Fruit fly (Drosophila melanogaster) whole organism, embryonic: ENCODE measurements around the gene CG13603.

Experiments used
- CG10147 ChIP-seq: fragments of 200-800 bp; sonication (Bioruptor generic); optimal IDR thresholded peaks from 2 replicates; lab custom pipeline; 2019; ENCODE audit warnings: missing biosample characterization, mild to moderate bottlenecking, missing genetic modification characterization, moderate library complexity
- CG10366 ChIP-seq: fragments of 200-800 bp; sonication (Bioruptor generic); IDR thresholded peaks from 2 replicates; pipeline ENCODE4 v1.3.6; 2022; ENCODE audit warnings: missing biosample characterization, missing genetic modification characterization
- CG10565 ChIP-seq: fragments of 200-800 bp; sonication (Bioruptor generic); optimal IDR thresholded peaks from 3 replicates; lab custom pipeline; 2016; ENCODE audit warnings: missing biosample characterization, mild to moderate bottlenecking, missing genetic modification characterization
- CG12104 ChIP-seq: fragments of 200-800 bp; sonication (Bioruptor generic); optimal IDR thresholded peaks from 3 replicates; lab custom pipeline; 2016; ENCODE audit warnings: missing biosample characterization, missing genetic modification characterization
- CG12236 ChIP-seq: fragments of 200-800 bp; sonication (Bioruptor generic); optimal IDR thresholded peaks from 2 replicates; lab custom pipeline; 2016; ENCODE audit warnings: missing biosample characterization, missing genetic modification characterization
- CG1233 ChIP-seq: fragments of 200-800 bp; sonication (Bioruptor generic); optimal IDR thresholded peaks from 4 replicates; lab custom pipeline; 2018; ENCODE audit warnings: missing biosample characterization, mild to moderate bottlenecking, missing genetic modification characterization
- CG12744 ChIP-seq: fragments of 200-800 bp; sonication (Bioruptor generic); optimal IDR thresholded peaks from 2 replicates; lab custom pipeline; 2016; ENCODE audit warnings: missing biosample characterization, missing genetic modification characterization
- CG13287 ChIP-seq: fragments of 200-800 bp; sonication (Bioruptor generic); IDR thresholded peaks from 2 replicates; pipeline ENCODE4 v1.3.6; 2022; ENCODE audit warnings: missing biosample characterization, missing genetic modification characterization; ENCODE audit not compliant: partially characterized antibody
- CG13624 ChIP-seq: fragments of 200-800 bp; sonication (Bioruptor generic); optimal IDR thresholded peaks from 2 replicates; lab custom pipeline; 2016; ENCODE audit warnings: missing biosample characterization, missing genetic modification characterization
- CG14014 ChIP-seq: fragments of 200-800 bp; sonication (Bioruptor generic); IDR thresholded peaks from 2 replicates; pipeline ENCODE4 v1.3.6; 2022; ENCODE audit warnings: missing biosample characterization, missing genetic modification characterization
- CG14667 ChIP-seq: fragments of 200-800 bp; sonication (Bioruptor generic); IDR thresholded peaks from 2 replicates; pipeline ENCODE4 v1.3.6; 2022; ENCODE audit warnings: missing biosample characterization, missing genetic modification characterization
- CG16779 ChIP-seq: fragments of 200-800 bp; sonication (Bioruptor generic); IDR thresholded peaks from 2 replicates; pipeline ENCODE4 v1.3.6; 2022; ENCODE audit warnings: missing biosample characterization, missing genetic modification characterization
- CG1832 ChIP-seq: fragments of 200-800 bp; sonication (Bioruptor generic); optimal IDR thresholded peaks from 2 replicates; lab custom pipeline; 2017; ENCODE audit warnings: missing biosample characterization, mild to moderate bottlenecking, missing genetic modification characterization, inconsistent platforms
- CG18619 ChIP-seq: fragments of 200-800 bp; sonication (Bioruptor generic); optimal IDR thresholded peaks from 3 replicates; lab custom pipeline; 2017; ENCODE audit warnings: missing biosample characterization, mild to moderate bottlenecking, missing genetic modification characterization
- CG2120 ChIP-seq: fragments of 200-800 bp; sonication (Bioruptor generic); optimal IDR thresholded peaks from 3 replicates; lab custom pipeline; 2016; ENCODE audit warnings: missing biosample characterization, missing genetic modification characterization
- CG33213 ChIP-seq: fragments of 200-800 bp; sonication (Bioruptor generic); optimal IDR thresholded peaks from 3 replicates; lab custom pipeline; 2016; ENCODE audit warnings: missing biosample characterization, missing genetic modification characterization
- CG4730 ChIP-seq: fragments of 200-800 bp; sonication (Bioruptor generic); IDR thresholded peaks from 2 replicates; pipeline ENCODE4 v1.3.6; 2022; ENCODE audit warnings: missing biosample characterization, missing genetic modification characterization
- CG4820 ChIP-seq: fragments of 200-800 bp; sonication (Bioruptor generic); optimal IDR thresholded peaks from 3 replicates; lab custom pipeline; 2016; ENCODE audit warnings: missing biosample characterization, missing genetic modification characterization
- CG4854 ChIP-seq: fragments of 200-800 bp; sonication (Bioruptor generic); optimal IDR thresholded peaks from 2 replicates; lab custom pipeline; 2016; ENCODE audit warnings: missing biosample characterization, missing genetic modification characterization, inconsistent platforms
- E2f1 ChIP-seq: fragments of 200-800 bp; sonication (Bioruptor generic); IDR thresholded peaks from 2 replicates; pipeline ENCODE4 v1.3.6; 2022; ENCODE audit warnings: missing biosample characterization, missing genetic modification characterization
- GATAe ChIP-seq: fragments of 200-800 bp; sonication (Bioruptor generic); conservative IDR thresholded peaks from 2 replicates; pipeline ENCODE4 v1.3.6; 2022; ENCODE audit warnings: missing biosample characterization, missing genetic modification characterization
- Gsc ChIP-seq: fragments of 200-800 bp; sonication (Bioruptor generic); IDR thresholded peaks from 2 replicates; pipeline ENCODE4 v1.3.6; 2022; ENCODE audit warnings: missing biosample characterization, missing genetic modification characterization
- HLH54F ChIP-seq: fragments of 200-800 bp; sonication (Bioruptor generic); optimal IDR thresholded peaks from 3 replicates; lab custom pipeline; 2016; ENCODE audit warnings: missing biosample characterization, missing genetic modification characterization
- Hmx ChIP-seq: fragments of 200-800 bp; sonication (Bioruptor generic); optimal IDR thresholded peaks from 2 replicates; lab custom pipeline; 2016; ENCODE audit warnings: missing biosample characterization, missing genetic modification characterization
- Mad ChIP-seq: fragments of 200-800 bp; sonication (Bioruptor generic); optimal IDR thresholded peaks from 2 replicates; lab custom pipeline; 2016; ENCODE audit warnings: missing biosample characterization, missing genetic modification characterization
- NfI ChIP-seq: fragments of 200-800 bp; sonication (Bioruptor generic); optimal IDR thresholded peaks from 3 replicates; lab custom pipeline; 2018; ENCODE audit warnings: missing biosample characterization, mild to moderate bottlenecking, missing genetic modification characterization, moderate library complexity
- Oli ChIP-seq: fragments of 200-800 bp; sonication (Bioruptor generic); optimal IDR thresholded peaks from 2 replicates; lab custom pipeline; 2018; ENCODE audit warnings: missing biosample characterization, mild to moderate bottlenecking, missing genetic modification characterization, moderate library complexity
- PHDP ChIP-seq: fragments of 200-800 bp; sonication (Bioruptor generic); optimal IDR thresholded peaks from 3 replicates; lab custom pipeline; 2018; ENCODE audit warnings: missing biosample characterization, mild to moderate bottlenecking, missing genetic modification characterization, moderate library complexity
- Rfx ChIP-seq: fragments of 200-800 bp; sonication (Bioruptor generic); IDR thresholded peaks from 2 replicates; pipeline ENCODE4 v1.3.6; 2022; ENCODE audit warnings: missing biosample characterization, missing genetic modification characterization
- Tbp ChIP-seq: fragments of >200 bp; optimal IDR thresholded peaks from 2 replicates; lab custom pipeline; 2018; ENCODE audit warnings: missing biosample characterization, missing genetic modification characterization
- al ChIP-seq: fragments of 200-800 bp; sonication (Bioruptor generic); IDR thresholded peaks from 2 replicates; pipeline ENCODE4 v1.3.6; 2022; ENCODE audit warnings: missing biosample characterization, missing genetic modification characterization
- caup ChIP-seq: fragments of 200-800 bp; sonication (Bioruptor generic); optimal IDR thresholded peaks from 3 replicates; lab custom pipeline; 2017; ENCODE audit warnings: missing biosample characterization, mild to moderate bottlenecking, missing genetic modification characterization, moderate library complexity; ENCODE audit not compliant: severe bottlenecking
- dm ChIP-seq: fragments of 200-800 bp; sonication (Bioruptor generic); optimal IDR thresholded peaks from 3 replicates; lab custom pipeline; 2016; ENCODE audit warnings: missing biosample characterization, missing genetic modification characterization
- emc ChIP-seq: fragments of 200-800 bp; sonication (Bioruptor generic); optimal IDR thresholded peaks from 2 replicates; lab custom pipeline; 2016; ENCODE audit warnings: missing biosample characterization, missing genetic modification characterization
- eve ChIP-seq, 2 experiments: fragments of >200 bp; optimal IDR thresholded peaks; 2 replicates each; lab custom pipeline; 2017; ENCODE audit warnings: missing biosample characterization in 2 of 2, missing genetic modification characterization in 2 of 2
- fd102C ChIP-seq: fragments of 200-800 bp; sonication (Bioruptor generic); optimal IDR thresholded peaks from 2 replicates; lab custom pipeline; 2018; ENCODE audit warnings: missing biosample characterization, mild to moderate bottlenecking, missing genetic modification characterization, moderate library complexity
- ftz-f1 ChIP-seq: fragments of 200-800 bp; sonication (Bioruptor generic); optimal IDR thresholded peaks from 2 replicates; lab custom pipeline; 2016; ENCODE audit warnings: missing biosample characterization, missing genetic modification characterization
- gem ChIP-seq: fragments of 200-800 bp; sonication (Bioruptor generic); optimal IDR thresholded peaks from 2 replicates; lab custom pipeline; 2019; ENCODE audit warnings: missing biosample characterization, mild to moderate bottlenecking, missing genetic modification characterization, moderate library complexity
- jumu ChIP-seq: fragments of 200-800 bp; sonication (Bioruptor generic); optimal IDR thresholded peaks from 3 replicates; lab custom pipeline; 2016; ENCODE audit warnings: missing biosample characterization, missing genetic modification characterization
- kni ChIP-seq: fragments of 200-800 bp; sonication (Bioruptor generic); optimal IDR thresholded peaks from 3 replicates; lab custom pipeline; 2017; ENCODE audit warnings: mild to moderate bottlenecking, missing biosample characterization, missing genetic modification reagents, missing genetic modification characterization
- nerfin-1 ChIP-seq: fragments of 200-800 bp; sonication (Bioruptor generic); optimal IDR thresholded peaks from 3 replicates; lab custom pipeline; 2019; ENCODE audit warnings: missing biosample characterization, mild to moderate bottlenecking, missing genetic modification characterization, moderate library complexity
- p53 ChIP-seq: fragments of 200-800 bp; sonication (Bioruptor generic); optimal IDR thresholded peaks from 2 replicates; lab custom pipeline; 2016; ENCODE audit warnings: missing biosample characterization, missing genetic modification characterization
- pho ChIP-seq: fragments of 200-800 bp; sonication (Bioruptor generic); optimal IDR thresholded peaks from 2 replicates; lab custom pipeline; 2016; ENCODE audit warnings: missing biosample characterization, missing genetic modification characterization
- pnt ChIP-seq: fragments of 200-800 bp; sonication (Bioruptor generic); optimal IDR thresholded peaks from 3 replicates; lab custom pipeline; 2016; ENCODE audit warnings: missing biosample characterization, missing genetic modification characterization
- ranshi ChIP-seq: fragments of 200-800 bp; sonication (Bioruptor generic); IDR thresholded peaks from 2 replicates; pipeline ENCODE4 v1.3.6; 2022; ENCODE audit warnings: missing biosample characterization, missing genetic modification characterization
- schlank ChIP-seq: fragments of 200-800 bp; sonication (Bioruptor generic); optimal IDR thresholded peaks from 2 replicates; lab custom pipeline; 2018; ENCODE audit warnings: missing biosample characterization, mild to moderate bottlenecking, missing genetic modification characterization
- sob ChIP-seq: fragments of 200-800 bp; sonication (Bioruptor generic); IDR thresholded peaks from 2 replicates; pipeline ENCODE4 v1.3.6; 2022; ENCODE audit warnings: missing biosample characterization, missing genetic modification characterization
- tll ChIP-seq, 2 experiments: fragments of 200-800 bp in 1 of 2; fragments of >200 bp in 1 of 2; sonication (Bioruptor generic) in 1 of 2; optimal IDR thresholded peaks; 2 replicates each; lab custom pipeline; 2017 to 2019; ENCODE audit warnings: missing biosample characterization in 2 of 2, missing genetic modification characterization in 2 of 2, mild to moderate bottlenecking in 1 of 2, moderate library complexity in 1 of 2
- tna ChIP-seq: fragments of 200-800 bp; sonication (Bioruptor generic); IDR thresholded peaks from 2 replicates; pipeline ENCODE4 v1.3.6; 2022; ENCODE audit warnings: missing biosample characterization, missing genetic modification characterization; ENCODE audit not compliant: partially characterized antibody
- toy ChIP-seq: fragments of 200-800 bp; sonication (Bioruptor generic); IDR thresholded peaks from 2 replicates; pipeline ENCODE4 v1.3.6; 2022; ENCODE audit warnings: missing biosample characterization, missing genetic modification characterization
- wdn ChIP-seq: fragments of 200-800 bp; sonication (Bioruptor generic); IDR thresholded peaks from 2 replicates; pipeline ENCODE4 v1.3.6; 2022; ENCODE audit warnings: missing biosample characterization, missing genetic modification characterization

The CG13603 gene

DNA sequence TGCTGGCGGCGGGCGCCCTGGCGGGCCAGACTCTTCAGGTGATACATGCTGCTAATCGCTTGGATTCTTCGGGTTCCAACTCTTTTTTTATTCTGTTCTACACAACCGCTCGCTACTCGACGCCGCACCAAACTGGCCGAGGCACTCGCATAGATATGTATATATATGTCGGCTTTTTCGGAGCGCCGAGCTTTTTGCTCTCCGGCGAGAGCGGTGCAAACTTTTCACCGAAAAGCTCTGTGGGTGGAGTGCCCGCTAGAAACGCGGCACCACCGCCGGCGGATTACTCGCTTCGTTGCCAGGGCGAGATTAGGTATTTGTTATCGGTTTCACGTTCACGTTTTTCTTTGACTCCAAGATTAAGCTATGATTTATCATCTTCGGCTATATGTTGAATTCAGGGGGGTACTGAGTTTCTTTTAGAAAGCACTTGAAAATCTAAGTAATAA, 43.4 kb downstream of the CG13603 start, which contains the start of gene Gdh (continued):
- TF ChIP-seq pnt, result no peak
- TF ChIP-seq Hmx (GFP tag; lab: Kevin White, UChicago), result no peak
- no peak for TF ChIP-seq nerfin-1 (tag; lab: Kevin White, UChicago)
- no peak for TF ChIP-seq CG4854
- TF ChIP-seq GATAe (GFP tag; lab: Robert Waterston, UW), result 0 out of 2 replicates have a peak, but pooled peaks have one; percentile 22
- TF ChIP-seq CG2120 (GFP tag; lab: Kevin White, UChicago), result peak; percentile 9
- no peak for TF ChIP-seq jumu (GFP tag; lab: Kevin White, UChicago)
- TF ChIP-seq HLH54F, result no peak
- TF ChIP-seq CG10366, result no peak; the same call in 1 of the 2 replicates
- TF ChIP-seq CG33213 (GFP tag; lab: Kevin White, UChicago), result no peak
- TF ChIP-seq eve (GFP tag; optimal IDR thresholded peaks at IDR 0.05; lab: Kevin White, UChicago), result no peak
- no peak for TF ChIP-seq wdn (GFP tag; lab: Robert Waterston, UW)
- no peak for TF ChIP-seq CG12744 (GFP tag; lab: Kevin White, UChicago)
- no peak for TF ChIP-seq CG4730
- TF ChIP-seq Gsc (GFP tag; lab: Robert Waterston, UW), result no peak
- TF ChIP-seq ranshi (GFP tag; lab: Robert Waterston, UW), result peak; percentile 27; the same call in 1 of the 2 replicates
- TF ChIP-seq E2f1, result no peak
- TF ChIP-seq fd102C, result no peak
- no peak for TF ChIP-seq CG12104 (GFP tag; lab: Kevin White, UChicago)
- no peak for TF ChIP-seq CG14667 (GFP tag; lab: Robert Waterston, UW)
- no peak for TF ChIP-seq emc
- TF ChIP-seq caup (GFP tag; lab: Kevin White, UChicago), result peak; percentile 64
- TF ChIP-seq al (GFP tag; lab: Robert Waterston, UW), result no peak
- TF ChIP-seq CG18619 (GFP tag; lab: Kevin White, UChicago), result no peak
- TF ChIP-seq sob (GFP tag; lab: Robert Waterston, UW), result peak; percentile 43; the same call in 1 of the 2 replicates
- no peak for TF ChIP-seq CG1233
- peak; percentile 23 for TF ChIP-seq p53 (GFP tag; lab: Kevin White, UChicago)
- TF ChIP-seq dm (GFP tag; lab: Kevin White, UChicago), result no peak
- TF ChIP-seq CG13287 (GFP tag; lab: Robert Waterston, UW), result peak; percentile 74; the same call in 1 of the 2 replicates
- TF ChIP-seq CG1832 (GFP tag; lab: Kevin White, UChicago), result no peak
- TF ChIP-seq tna (GFP tag; lab: Robert Waterston, UW), result peak; percentile 65; the same call in 1 of the 2 replicates
- no peak for TF ChIP-seq Tbp
- TF ChIP-seq CG12236 (GFP tag; lab: Kevin White, UChicago), result no peak
- peak; percentile 45 for TF ChIP-seq PHDP (tag; lab: Kevin White, UChicago)
- TF ChIP-seq CG10147 (GFP tag; lab: Kevin White, UChicago), result peak; percentile 35
- peak; percentile 35; the same call in 1 of the 2 replicates for TF ChIP-seq CG16779
- no peak for TF ChIP-seq Oli
- peak; percentile 46 for TF ChIP-seq CG13624 (GFP tag; lab: Kevin White, UChicago)
- TF ChIP-seq CG10565, result no peak
- no peak for TF ChIP-seq CG4820 (GFP tag; lab: Kevin White, UChicago)
- TF ChIP-seq schlank (tag; lab: Kevin White, UChicago), result no peak
- no peak for TF ChIP-seq CG14014 (GFP tag; lab: Robert Waterston, UW)
- TF ChIP-seq Mad (GFP tag; lab: Kevin White, UChicago), result no peak
- peak; percentile 26 for TF ChIP-seq NfI
- TF ChIP-seq kni (GFP tag; lab: Kevin White, UChicago), result no peak
- no peak for TF ChIP-seq toy (GFP tag; lab: Robert Waterston, UW)
- TF ChIP-seq Rfx (GFP tag; lab: Robert Waterston, UW), result peak; percentile 64
- TF ChIP-seq gem (tag; lab: Kevin White, UChicago), result no peak
- no peak for TF ChIP-seq pho (GFP tag; lab: Kevin White, UChicago)
- TF ChIP-seq tll (GFP tag; optimal IDR thresholded peaks at IDR 0.05; lab: Kevin White, UChicago), result no peak
- TF ChIP-seq ftz-f1 (GFP tag; lab: Kevin White, UChicago), result peak; percentile 33
